ENCODE assay signal across 5 fruit fly cellular contexts in genomic region chr3R:20549855-20550603, dm6.
TF ChIP-seq lines count a peak whose summit lies in the region.

No protein-coding gene starts in this region.

- TF ChIP-seq CTCF in whole organism, embryonic (GFP tag; optimal IDR thresholded peaks at IDR 0.05; lab: Kevin White, UChicago): no peak

TF ChIP-seq in whole organism, adult, 20 proteins besides CTCF, POLR2A, EP300 and RAD21 (continues in another document):
- TF ChIP-seq ovo (GFP tag; optimal IDR thresholded peaks at IDR 0.05; lab: Kevin White, UChicago) (peak; percentile 20), CG7101 (tag; optimal IDR thresholded peaks at IDR 0.05; lab: Kevin White, UChicago) (peak; percentile 86), toe (GFP tag; optimal IDR thresholded peaks at IDR 0.05; lab: Kevin White, UChicago) (peak; percentile 63), CG1620 (GFP tag; optimal IDR thresholded peaks at IDR 0.05; lab: Kevin White, UChicago) (peak; percentile 79), Mnt (GFP tag; optimal IDR thresholded peaks at IDR 0.05; lab: Kevin White, UChicago) (peak; percentile 77), CG7045 (GFP tag; optimal IDR thresholded peaks at IDR 0.05; lab: Kevin White, UChicago) (peak; percentile 87), cic (GFP tag; optimal IDR thresholded peaks at IDR 0.05; lab: Kevin White, UChicago) (peak; percentile 75), Hr96 (GFP tag; optimal IDR thresholded peaks at IDR 0.05; lab: Kevin White, UChicago) (peak; percentile 44), pad (GFP tag; optimal IDR thresholded peaks at IDR 0.05; lab: Kevin White, UChicago) (peak; percentile 80), Clk (GFP tag; optimal IDR thresholded peaks at IDR 0.05; lab: Kevin White, UChicago) (peak; percentile 78), tj (GFP tag; optimal IDR thresholded peaks at IDR 0.05; lab: Kevin White, UChicago) (peak; percentile 97), cnc (optimal IDR thresholded peaks at IDR 0.05; lab: Kevin White, UChicago) (no peak), CG14711 (tag; optimal IDR thresholded peaks at IDR 0.05; lab: Kevin White, UChicago) (peak; percentile 86), CG5204 (GFP tag; optimal IDR thresholded peaks at IDR 0.05; lab: Kevin White, UChicago) (peak; percentile 77), Crg-1 (GFP tag; optimal IDR thresholded peaks at IDR 0.05; lab: Kevin White, UChicago) (no peak), CG33017 (tag; optimal IDR thresholded peaks at IDR 0.05; lab: Kevin White, UChicago) (peak; percentile 91), bab1 (GFP tag; optimal IDR thresholded peaks at IDR 0.05; lab: Kevin White, UChicago) (peak; percentile 85), CG11617 (GFP tag; optimal IDR thresholded peaks at IDR 0.05; lab: Kevin White, UChicago) (peak; percentile 90)

TF ChIP-seq in whole organism, embryonic, 481 proteins besides CTCF, POLR2A, EP300 and RAD21 (continues in another document):
- TF ChIP-seq CG17802 (tag; optimal IDR thresholded peaks at IDR 0.05; lab: Kevin White, UChicago): peak; percentile 77
- peak; percentile 80 for TF ChIP-seq CG8290 (GFP tag; optimal IDR thresholded peaks at IDR 0.05; lab: Kevin White, UChicago)
- peak; percentile 11 to 44 for TF ChIP-seq CG8290 (tag; optimal IDR thresholded peaks at IDR 0.05; lab: Kevin White, UChicago)
- TF ChIP-seq disco-r (GFP tag; optimal IDR thresholded peaks at IDR 0.05; lab: Kevin White, UChicago): no peak
- peak; percentile 64 for TF ChIP-seq CG5953 (GFP tag; IDR thresholded peaks at IDR 0.05; lab: Robert Waterston, UW)
- TF ChIP-seq caup (GFP tag; optimal IDR thresholded peaks at IDR 0.05; lab: Kevin White, UChicago; ENCODE audit: severe bottlenecking): peak; percentile 86
- TF ChIP-seq CG1603 (tag; optimal IDR thresholded peaks at IDR 0.05; lab: Kevin White, UChicago): peak; percentile 42
- peak; percentile 75 for TF ChIP-seq E2f1 (GFP tag; IDR thresholded peaks at IDR 0.05; lab: Robert Waterston, UW)
- peak; percentile 87 for TF ChIP-seq CG14667 (GFP tag; IDR thresholded peaks at IDR 0.05; lab: Robert Waterston, UW)
- peak; percentile 77 for TF ChIP-seq CG7556 (GFP tag; optimal IDR thresholded peaks at IDR 0.05; lab: Kevin White, UChicago)
- peak; percentile 90 for TF ChIP-seq vvl (GFP tag; IDR thresholded peaks at IDR 0.05; lab: Robert Waterston, UW)
- peak; percentile 83 for TF ChIP-seq cato (GFP tag; optimal IDR thresholded peaks at IDR 0.05; lab: Kevin White, UChicago; ENCODE audit: borderline replicate concordance)
- peak; percentile 78 for TF ChIP-seq Drgx (GFP tag; IDR thresholded peaks at IDR 0.05; lab: Robert Waterston, UW)
- no peak for TF ChIP-seq CG8089 (GFP tag; optimal IDR thresholded peaks at IDR 0.05; lab: Kevin White, UChicago)
- peak; percentile 69 for TF ChIP-seq psq (GFP tag; optimal IDR thresholded peaks at IDR 0.05; lab: Kevin White, UChicago)
- TF ChIP-seq CG6765 (GFP tag; optimal IDR thresholded peaks at IDR 0.05; lab: Kevin White, UChicago): peak; percentile 80
- TF ChIP-seq CoRest (tag; optimal IDR thresholded peaks at IDR 0.05; lab: Kevin White, UChicago): peak; percentile 90
- peak; percentile 78 for TF ChIP-seq CG9932 (GFP tag; IDR thresholded peaks at IDR 0.05; lab: Robert Waterston, UW)

TF ChIP-seq in whole organism, prepupa, 60 proteins besides CTCF, POLR2A, EP300 and RAD21 (continues in another document):
- peak; percentile 80 for TF ChIP-seq eg (GFP tag; IDR thresholded peaks at IDR 0.05; lab: Robert Waterston, UW)
- TF ChIP-seq Sox15 (GFP tag; optimal IDR thresholded peaks at IDR 0.05; lab: Kevin White, UChicago): peak; percentile 86
- peak; percentile 87 for TF ChIP-seq CG8319 (GFP tag; optimal IDR thresholded peaks at IDR 0.05; lab: Kevin White, UChicago)
- peak; percentile 78 for TF ChIP-seq cyc (GFP tag; optimal IDR thresholded peaks at IDR 0.05; lab: Kevin White, UChicago)
- peak; percentile 90 for TF ChIP-seq CG6163 (GFP tag; IDR thresholded peaks at IDR 0.05; lab: Robert Waterston, UW)
- peak; percentile 85 for TF ChIP-seq fd59A (GFP tag; optimal IDR thresholded peaks at IDR 0.05; lab: Kevin White, UChicago)
- TF ChIP-seq Hr38 (GFP tag; optimal IDR thresholded peaks at IDR 0.05; lab: Kevin White, UChicago): no peak
- peak; percentile 72 for TF ChIP-seq Gug (GFP tag; IDR thresholded peaks at IDR 0.05; lab: Robert Waterston, UW)
- TF ChIP-seq Sox102F (GFP tag; optimal IDR thresholded peaks at IDR 0.05; lab: Kevin White, UChicago): peak; percentile 71
- TF ChIP-seq topi (GFP tag; optimal IDR thresholded peaks at IDR 0.05; lab: Kevin White, UChicago): peak; percentile 78
- peak; percentile 78 for TF ChIP-seq spab (GFP tag; optimal IDR thresholded peaks at IDR 0.05; lab: Kevin White, UChicago)
- TF ChIP-seq Met (GFP tag; optimal IDR thresholded peaks at IDR 0.05; lab: Kevin White, UChicago): peak; percentile 85
- TF ChIP-seq CG32006 (GFP tag; optimal IDR thresholded peaks at IDR 0.05; lab: Kevin White, UChicago): peak; percentile 90
- TF ChIP-seq CG1621 (tag; optimal IDR thresholded peaks at IDR 0.05; lab: Kevin White, UChicago): peak; percentile 81
- peak; percentile 91 for TF ChIP-seq Ets96B (tag; optimal IDR thresholded peaks at IDR 0.05; lab: Kevin White, UChicago)
- TF ChIP-seq Eip78C (GFP tag; lab: Kevin White, UChicago): peak; percentile 94
- peak; percentile 89 for TF ChIP-seq CG10631 (GFP tag; optimal IDR thresholded peaks at IDR 0.05; lab: Kevin White, UChicago)
- peak; percentile 63 for TF ChIP-seq CG6854 (GFP tag; optimal IDR thresholded peaks at IDR 0.05; lab: Kevin White, UChicago)
- TF ChIP-seq CG6792 (GFP tag; optimal IDR thresholded peaks at IDR 0.05; lab: Kevin White, UChicago): peak; percentile 83
- TF ChIP-seq pdm3 (GFP tag; optimal IDR thresholded peaks at IDR 0.05; lab: Kevin White, UChicago): peak; percentile 84

TF ChIP-seq in whole organism, pupa, 21 proteins besides CTCF, POLR2A, EP300 and RAD21:
- no peak for TF ChIP-seq D1 (tag; optimal IDR thresholded peaks at IDR 0.05; lab: Kevin White, UChicago)
- peak; percentile 90 for TF ChIP-seq CG14655 (GFP tag; optimal IDR thresholded peaks at IDR 0.05; lab: Kevin White, UChicago)
- TF ChIP-seq CG8159 (tag; optimal IDR thresholded peaks at IDR 0.05; lab: Kevin White, UChicago): peak; percentile 93
- peak; percentile 85 for TF ChIP-seq Pif1A (GFP tag; optimal IDR thresholded peaks at IDR 0.05; lab: Kevin White, UChicago)
- peak; percentile 85 for TF ChIP-seq CG32121 (GFP tag; IDR thresholded peaks at IDR 0.05; lab: Robert Waterston, UW)
- peak; percentile 86 for TF ChIP-seq Snoo (tag; optimal IDR thresholded peaks at IDR 0.05; lab: Kevin White, UChicago)
- TF ChIP-seq gl (tag; optimal IDR thresholded peaks at IDR 0.05; lab: Kevin White, UChicago): peak; percentile 61
- TF ChIP-seq EcR (GFP tag; optimal IDR thresholded peaks at IDR 0.05; lab: Kevin White, UChicago): peak; percentile 76
- peak; percentile 73 for TF ChIP-seq CG12605 (GFP tag; IDR thresholded peaks at IDR 0.05; lab: Robert Waterston, UW)
- TF ChIP-seq CG9948 (tag; optimal IDR thresholded peaks at IDR 0.05; lab: Kevin White, UChicago): peak; percentile 88
- no peak for TF ChIP-seq CG10348 (GFP tag; IDR thresholded peaks at IDR 0.05; lab: Robert Waterston, UW)
- peak; percentile 45; the same call in 1 of the 2 replicates for TF ChIP-seq rn (GFP tag; IDR thresholded peaks at IDR 0.05; lab: Robert Waterston, UW)
- peak; percentile 87 for TF ChIP-seq CG17806 (tag; optimal IDR thresholded peaks at IDR 0.05; lab: Kevin White, UChicago)
- peak; percentile 74; the same call in 1 of the 2 replicates for TF ChIP-seq Ets98B (GFP tag; IDR thresholded peaks at IDR 0.05; lab: Robert Waterston, UW)
- TF ChIP-seq CG4496 (GFP tag; IDR thresholded peaks at IDR 0.05; lab: Robert Waterston, UW): peak; percentile 91
- peak; percentile 86 for TF ChIP-seq Pif1B (GFP tag; optimal IDR thresholded peaks at IDR 0.05; lab: Kevin White, UChicago)
- peak; percentile 79 for TF ChIP-seq CG34367 (tag; optimal IDR thresholded peaks at IDR 0.05; lab: Kevin White, UChicago)
- TF ChIP-seq fd96Ca (GFP tag; IDR thresholded peaks at IDR 0.05; lab: Robert Waterston, UW): peak; percentile 87
- TF ChIP-seq CG8301 (tag; optimal IDR thresholded peaks at IDR 0.05; lab: Kevin White, UChicago): peak; percentile 79
- TF ChIP-seq CG13204 (GFP tag; optimal IDR thresholded peaks at IDR 0.05; lab: Kevin White, UChicago): peak; percentile 60
- peak; percentile 91 for TF ChIP-seq CG15710 (tag; optimal IDR thresholded peaks at IDR 0.05; lab: Kevin White, UChicago)
TF ChIP-seq in whole organism, pupa: peak in this region for 19.

TF ChIP-seq in whole organism, wandering third instar larva, 38 proteins besides CTCF, POLR2A, EP300 and RAD21 (continues in another document):
- TF ChIP-seq fru (GFP tag; optimal IDR thresholded peaks at IDR 0.05; lab: Kevin White, UChicago) (peak; percentile 72), Hnf4 (GFP tag; optimal IDR thresholded peaks at IDR 0.05; lab: Kevin White, UChicago) (peak; percentile 56), HLH106 (tag; optimal IDR thresholded peaks at IDR 0.05; lab: Kevin White, UChicago) (peak; percentile 86), sv (GFP tag; optimal IDR thresholded peaks at IDR 0.05; lab: Kevin White, UChicago) (peak; percentile 58), CG9705 (GFP tag; optimal IDR thresholded peaks at IDR 0.05; lab: Kevin White, UChicago) (peak; percentile 55), dmrt93B (GFP tag; optimal IDR thresholded peaks at IDR 0.05; lab: Kevin White, UChicago) (peak; percentile 63), ey (GFP tag; optimal IDR thresholded peaks at IDR 0.05; lab: Kevin White, UChicago) (peak; percentile 79), foxo (GFP tag; optimal IDR thresholded peaks at IDR 0.05; lab: Kevin White, UChicago) (peak in 1 of 2 experiments; percentile 82), Abd-B (GFP tag; optimal IDR thresholded peaks at IDR 0.05; lab: Kevin White, UChicago) (no peak), jim (GFP tag; optimal IDR thresholded peaks at IDR 0.05; lab: Kevin White, UChicago) (no peak), sage (GFP tag; optimal IDR thresholded peaks at IDR 0.05; lab: Kevin White, UChicago) (peak; percentile 79), Myc (optimal IDR thresholded peaks at IDR 0.05; lab: Kevin White, UChicago) (no peak), h (GFP tag; optimal IDR thresholded peaks at IDR 0.05; lab: Kevin White, UChicago) (peak; percentile 86), usp (GFP tag; optimal IDR thresholded peaks at IDR 0.05; lab: Kevin White, UChicago) (no peak), br (GFP tag; optimal IDR thresholded peaks at IDR 0.05; lab: Kevin White, UChicago) (peak; percentile 76), OdsH (GFP tag; optimal IDR thresholded peaks at IDR 0.05; lab: Kevin White, UChicago) (peak; percentile 85), Hr78 (GFP tag; optimal IDR thresholded peaks at IDR 0.05; lab: Kevin White, UChicago) (no peak), dsf (GFP tag; optimal IDR thresholded peaks at IDR 0.05; lab: Kevin White, UChicago; ENCODE audit: borderline replicate concordance) (peak; percentile 9), rgr (GFP tag; optimal IDR thresholded peaks at IDR 0.05; lab: Kevin White, UChicago) (peak; percentile 89), Hr83 (GFP tag; optimal IDR thresholded peaks at IDR 0.05; lab: Kevin White, UChicago; ENCODE audit: poor library complexity, severe bottlenecking) (peak; percentile 61), CG32264 (GFP tag; optimal IDR thresholded peaks at IDR 0.05; lab: Kevin White, UChicago) (no peak), brk (GFP tag; optimal IDR thresholded peaks at IDR 0.05; lab: Kevin White, UChicago) (peak; percentile 74)
